Fruit fly (Drosophila melanogaster) whole organism: ENCODE measurements around the gene CG43294.

ENCODE experiments used
- CG8478 ChIP-seq: fragments of >200 bp; optimal IDR thresholded peaks from 2 replicates; lab custom pipeline; 2018; ENCODE audit warnings: inconsistent platforms
- Dll ChIP-seq: fragments of >200 bp; optimal IDR thresholded peaks from 2 replicates; lab custom pipeline; 2017
- EcR ChIP-seq, 2 experiments: fragments of >200 bp; optimal IDR thresholded peaks; 2 replicates each; lab custom pipeline; 2017; ENCODE audit warnings: missing biosample characterization in 2 of 2, missing genetic modification characterization in 2 of 2, missing genetic modification reagents in 2 of 2
- psq ChIP-seq: fragments of >200 bp; optimal IDR thresholded peaks from 2 replicates; lab custom pipeline; 2017
- usp ChIP-seq: fragments of >200 bp; optimal IDR thresholded peaks from 2 replicates; lab custom pipeline; 2017; ENCODE audit warnings: missing biosample characterization, missing genetic modification characterization, mixed read lengths

DNA sequence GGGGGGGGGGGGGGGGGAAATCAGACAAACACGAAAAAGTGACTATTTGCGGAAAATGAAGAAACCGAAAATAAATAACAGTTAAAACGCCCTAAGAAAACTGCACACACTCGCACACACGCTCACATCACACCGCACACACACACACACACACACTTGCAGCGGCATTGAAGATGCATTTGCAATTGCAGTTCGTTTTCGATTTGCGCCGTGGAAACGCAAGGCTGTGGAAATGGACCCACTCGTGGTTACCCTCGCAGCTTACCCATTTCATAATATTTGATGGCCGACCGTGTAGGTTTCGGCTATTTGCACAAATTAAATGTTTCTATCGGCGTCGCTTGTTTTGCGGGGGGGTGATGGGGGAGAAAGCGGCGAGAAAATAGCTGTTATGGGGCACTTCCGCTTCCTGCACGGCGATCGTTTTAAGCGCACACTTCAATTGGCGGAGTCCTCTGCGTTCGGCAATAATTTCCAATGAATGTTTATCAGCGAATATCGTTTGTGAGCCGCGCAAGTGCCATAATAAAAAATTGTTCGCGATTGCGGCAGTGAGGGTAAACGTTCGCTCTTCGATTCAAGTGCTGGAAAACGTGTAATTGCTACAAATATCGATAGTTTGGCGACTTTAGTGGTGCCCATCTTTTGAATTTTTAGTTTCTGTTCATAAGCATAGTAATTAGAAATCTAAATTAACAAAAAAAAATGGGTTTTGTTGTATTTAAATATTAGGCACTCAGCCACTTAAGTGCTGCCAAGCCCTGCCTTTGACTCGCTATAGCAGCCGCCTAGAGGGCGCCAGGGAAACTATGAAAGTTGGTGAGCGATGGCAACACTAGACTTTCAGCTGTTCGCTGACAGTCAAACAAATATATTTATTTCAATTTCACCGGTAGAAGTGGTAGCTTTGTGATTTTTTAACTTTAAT is 44.5 kb downstream of the CG43294 start, which contains the start of the genes Pop2 and CG6928:
- TF ChIP-seq usp, result no peak
- TF ChIP-seq Dll, result no peak
- no peak for TF ChIP-seq EcR (GFP tag; optimal IDR thresholded peaks at IDR 0.05; lab: Kevin White, UChicago)
- no peak for TF ChIP-seq psq (lab: Kevin White, UChicago)
- no peak for TF ChIP-seq CG8478 (lab: Kevin White, UChicago)
